3 fruit fly cellular contexts compared by ENCODE assay signal in genomic region chrX:13240812-13241211, dm6.
TF ChIP-seq lines count a peak whose summit lies in the region.

No protein-coding gene starts in this region.

- TF ChIP-seq CTCF in whole organism, embryonic (GFP tag; optimal IDR thresholded peaks at IDR 0.05; lab: Kevin White, UChicago) = no peak

TF ChIP-seq in whole organism, embryonic, 481 proteins besides CTCF, POLR2A, EP300 and RAD21:
- no peak for TF ChIP-seq crol (GFP tag; IDR thresholded peaks at IDR 0.05; lab: Robert Waterston, UW)
- TF ChIP-seq exex (tag; optimal IDR thresholded peaks at IDR 0.05; lab: Kevin White, UChicago) = peak; percentile 56
- peak in 1 of 2 experiments; percentile 16 for TF ChIP-seq Pdp1 (GFP tag; optimal IDR thresholded peaks at IDR 0.05; lab: Kevin White, UChicago)
- no peak for TF ChIP-seq Elba2 (GFP tag; optimal IDR thresholded peaks at IDR 0.05; lab: Kevin White, UChicago)
- no peak for TF ChIP-seq amos (GFP tag; IDR thresholded peaks at IDR 0.05; lab: Robert Waterston, UW; ENCODE audit: partially characterized antibody)

TF ChIP-seq in whole organism, prepupa, 60 proteins besides CTCF, POLR2A, EP300 and RAD21:
- TF ChIP-seq CG34406 (GFP tag; optimal IDR thresholded peaks at IDR 0.05; lab: Kevin White, UChicago) = no peak
- no peak for TF ChIP-seq acj6 (GFP tag; optimal IDR thresholded peaks at IDR 0.05; lab: Kevin White, UChicago)
- no peak for TF ChIP-seq Hr39 (GFP tag; optimal IDR thresholded peaks at IDR 0.05; lab: Kevin White, UChicago)
- TF ChIP-seq Ets96B (tag; optimal IDR thresholded peaks at IDR 0.05; lab: Kevin White, UChicago) = no peak
- TF ChIP-seq Sox102F (GFP tag; optimal IDR thresholded peaks at IDR 0.05; lab: Kevin White, UChicago) = no peak
- TF ChIP-seq CG10631 (GFP tag; optimal IDR thresholded peaks at IDR 0.05; lab: Kevin White, UChicago) = no peak
- TF ChIP-seq dsx (GFP tag; optimal IDR thresholded peaks at IDR 0.05; lab: Kevin White, UChicago; ENCODE audit: poor library complexity, severe bottlenecking) = no peak
- TF ChIP-seq esn (GFP tag; optimal IDR thresholded peaks at IDR 0.05; lab: Kevin White, UChicago) = peak; percentile 4
- TF ChIP-seq achi (GFP tag; optimal IDR thresholded peaks at IDR 0.05; lab: Kevin White, UChicago) = no peak
- no peak for TF ChIP-seq Sox14 (GFP tag; optimal IDR thresholded peaks at IDR 0.05; lab: Kevin White, UChicago)
- no peak for TF ChIP-seq cyc (GFP tag; optimal IDR thresholded peaks at IDR 0.05; lab: Kevin White, UChicago)
- TF ChIP-seq Hr38 (GFP tag; optimal IDR thresholded peaks at IDR 0.05; lab: Kevin White, UChicago) = no peak
- no peak for TF ChIP-seq svp (GFP tag; lab: Kevin White, UChicago)
- TF ChIP-seq ss (GFP tag; optimal IDR thresholded peaks at IDR 0.05; lab: Kevin White, UChicago) = no peak
- TF ChIP-seq Eip78C (GFP tag; lab: Kevin White, UChicago) = peak; percentile 56
- TF ChIP-seq Lpt (GFP tag; optimal IDR thresholded peaks at IDR 0.05; lab: Kevin White, UChicago) = no peak
- no peak for TF ChIP-seq CG6276 (GFP tag; optimal IDR thresholded peaks at IDR 0.05; lab: Kevin White, UChicago)
- no peak for TF ChIP-seq CG16779 (tag; optimal IDR thresholded peaks at IDR 0.05; lab: Kevin White, UChicago)
- TF ChIP-seq Sox15 (GFP tag; optimal IDR thresholded peaks at IDR 0.05; lab: Kevin White, UChicago) = no peak
- TF ChIP-seq CG11902 (GFP tag; optimal IDR thresholded peaks at IDR 0.05; lab: Kevin White, UChicago) = no peak
- TF ChIP-seq salr (GFP tag; optimal IDR thresholded peaks at IDR 0.05; lab: Kevin White, UChicago) = peak in 1 of 2 experiments; percentile 13
- no peak for TF ChIP-seq topi (GFP tag; optimal IDR thresholded peaks at IDR 0.05; lab: Kevin White, UChicago)

TF ChIP-seq in whole organism, wandering third instar larva, 38 proteins besides CTCF, POLR2A, EP300 and RAD21:
- TF ChIP-seq woc (GFP tag; optimal IDR thresholded peaks at IDR 0.05; lab: Kevin White, UChicago) (peak; percentile 20), Dif (GFP tag; optimal IDR thresholded peaks at IDR 0.05; lab: Kevin White, UChicago; ENCODE audit: partially characterized antibody) (no peak)
